Fruit fly (Drosophila melanogaster): ENCODE data around the gene CG14324.

CG14324 gene

DNA sequence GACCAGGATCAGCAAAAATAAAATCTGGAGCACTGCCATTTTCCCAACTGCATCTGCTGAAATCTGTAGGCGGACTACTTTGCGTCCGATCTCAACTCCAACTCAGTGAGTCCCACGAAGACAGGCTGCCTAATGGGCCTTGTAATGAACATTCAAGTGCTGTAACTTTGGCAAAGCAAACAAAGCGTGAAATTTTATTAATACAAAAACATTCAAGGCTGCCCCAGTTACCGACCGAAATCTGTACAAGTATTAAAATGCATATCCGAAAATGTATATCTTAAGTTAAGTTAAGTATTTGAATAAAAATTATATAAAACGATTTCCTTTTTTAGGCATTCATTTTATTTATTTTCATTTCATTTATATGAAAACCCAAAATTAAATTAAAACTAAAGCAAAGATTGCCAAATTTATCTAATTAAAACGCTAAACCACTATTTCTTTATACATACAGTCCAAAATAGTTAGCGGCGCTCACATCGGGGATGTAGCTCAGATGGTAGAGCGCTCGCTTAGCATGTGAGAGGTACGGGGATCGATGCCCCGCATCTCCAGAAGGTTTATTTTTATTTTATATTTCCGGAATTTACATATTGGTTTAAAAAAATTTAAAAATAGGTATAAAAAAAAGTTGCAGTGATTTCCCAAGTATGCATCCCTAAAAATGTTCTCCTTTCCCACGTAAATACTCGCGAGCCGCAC lies 3.6 kb upstream of the CG14324 start, which contains the start of gene CG14323 (continued):
- TF ChIP-seq Hr39 (optimal IDR thresholded peaks at IDR 0.05) (no peak), bbx (GFP tag; IDR thresholded peaks at IDR 0.05; ENCODE audit: partially characterized antibody) (peak; percentile 53), CG17829 (tag; optimal IDR thresholded peaks at IDR 0.05) (no peak), amos (GFP tag; IDR thresholded peaks at IDR 0.05; ENCODE audit: partially characterized antibody) (peak; percentile 65; the same call in 1 of the 2 replicates), dimm (GFP tag; IDR thresholded peaks at IDR 0.05) (no peak), CG3995 (GFP tag; optimal IDR thresholded peaks at IDR 0.05) (no peak), Bdp1 (GFP tag; optimal IDR thresholded peaks at IDR 0.05) (peak; percentile 96), CG12236 (GFP tag; optimal IDR thresholded peaks at IDR 0.05) (no peak)

- peak; percentile 8 for TF ChIP-seq gsb-n (tag; optimal IDR thresholded peaks at IDR 0.05)
- TF ChIP-seq Mrtf (GFP tag; IDR thresholded peaks at IDR 0.05), result no peak
- TF ChIP-seq CG8478 (optimal IDR thresholded peaks at IDR 0.05), result no peak
- TF ChIP-seq Poxn (GFP tag; IDR thresholded peaks at IDR 0.05), result no peak
- peak in 1 of 2 experiments; percentile 41 for TF ChIP-seq Eip74EF (GFP tag; optimal IDR thresholded peaks at IDR 0.05)
- TF ChIP-seq sd (tag; optimal IDR thresholded peaks at IDR 0.05), result no peak
- peak; percentile 82 for TF ChIP-seq vnd (GFP tag; IDR thresholded peaks at IDR 0.05; ENCODE audit: partially characterized antibody)
- TF ChIP-seq sqz (GFP tag; optimal IDR thresholded peaks at IDR 0.05), result peak; percentile 48
- peak; percentile 45 for TF ChIP-seq exex (tag; optimal IDR thresholded peaks at IDR 0.05)
- TF ChIP-seq lab (GFP tag; optimal IDR thresholded peaks at IDR 0.05), result peak; percentile 0
- peak; percentile 23 for TF ChIP-seq CG2678 (tag; optimal IDR thresholded peaks at IDR 0.05)
- peak; percentile 57 for TF ChIP-seq CG8924 (tag; optimal IDR thresholded peaks at IDR 0.05)
- TF ChIP-seq Dll (GFP tag; IDR thresholded peaks at IDR 0.05; ENCODE audit: partially characterized antibody), result peak; percentile 72; the same call in 3 of the 4 replicates
- peak; percentile 84 for TF ChIP-seq sna (GFP tag; IDR thresholded peaks at IDR 0.05; ENCODE audit: partially characterized antibody)
- TF ChIP-seq CG31365 (tag; optimal IDR thresholded peaks at IDR 0.05), result peak; percentile 25
- TF ChIP-seq bbx (GFP tag; IDR thresholded peaks at IDR 0.05; ENCODE audit: partially characterized antibody), result peak; percentile 91
- TF ChIP-seq gem (tag; optimal IDR thresholded peaks at IDR 0.05), result peak; percentile 8
- TF ChIP-seq stc (GFP tag; IDR thresholded peaks at IDR 0.05), result peak; percentile 21; the same call in 1 of the 2 replicates
- TF ChIP-seq nau (GFP tag; optimal IDR thresholded peaks at IDR 0.05), result peak; percentile 30
- TF ChIP-seq CG11695 (GFP tag; IDR thresholded peaks at IDR 0.05), result peak; percentile 37; the same call in 1 of the 3 replicates
- no peak for TF ChIP-seq CG5245 (GFP tag; optimal IDR thresholded peaks at IDR 0.05)
- no peak for TF ChIP-seq sisA (GFP tag; IDR thresholded peaks at IDR 0.05)
- TF ChIP-seq CG6791 (GFP tag; IDR thresholded peaks at IDR 0.05; ENCODE audit: partially characterized antibody), result peak; percentile 60
- TF ChIP-seq CG18262 (tag; optimal IDR thresholded peaks at IDR 0.05), result peak; percentile 49
- TF ChIP-seq GATAe (GFP tag; conservative IDR thresholded peaks at IDR 0.05), result no peak
- peak; percentile 51 for TF ChIP-seq gcm (GFP tag; optimal IDR thresholded peaks at IDR 0.05)
- peak in 1 of 2 experiments; percentile 17 for TF ChIP-seq eve (GFP tag; optimal IDR thresholded peaks at IDR 0.05)
- 0 out of 3 replicates have a peak, but pooled peaks have one; percentile 36 for TF ChIP-seq CG2199 (GFP tag; IDR thresholded peaks at IDR 0.05)
- peak; percentile 46 for TF ChIP-seq CG17568 (GFP tag; optimal IDR thresholded peaks at IDR 0.05)
- peak; percentile 13 for TF ChIP-seq MTF-1 (GFP tag; optimal IDR thresholded peaks at IDR 0.05; ENCODE audit: borderline replicate concordance)
- TF ChIP-seq Dek (tag; optimal IDR thresholded peaks at IDR 0.05), result peak; percentile 39
- TF ChIP-seq inv (GFP tag; IDR thresholded peaks at IDR 0.05; ENCODE audit: partially characterized antibody), result peak; percentile 59; the same call in 1 of the 2 replicates
- TF ChIP-seq CG2712 (tag; optimal IDR thresholded peaks at IDR 0.05), result peak; percentile 41
- peak; percentile 82 for TF ChIP-seq sens (GFP tag)
- peak; percentile 39 for TF ChIP-seq CG10267 (tag; optimal IDR thresholded peaks at IDR 0.05)
- TF ChIP-seq CG7987 (GFP tag; optimal IDR thresholded peaks at IDR 0.05), result no peak
- peak; percentile 8 for TF ChIP-seq CG15696 (tag; optimal IDR thresholded peaks at IDR 0.05)
- no peak for TF ChIP-seq CG9876 (GFP tag; optimal IDR thresholded peaks at IDR 0.05)
- no peak for TF ChIP-seq Dip2 (GFP tag; IDR thresholded peaks at IDR 0.05)
Observed at dm6 chr3R:17619726-17620282, 1.2 kb upstream of the CG14324 start.

Data from whole organism, embryonic.